Fruit fly (Drosophila melanogaster): ENCODE data around the gene CG42634.

- no peak for TF ChIP-seq gl (tag; optimal IDR thresholded peaks at IDR 0.05)
- no peak for TF ChIP-seq CG14655 (GFP tag; optimal IDR thresholded peaks at IDR 0.05)
- no peak for TF ChIP-seq Snoo (tag; optimal IDR thresholded peaks at IDR 0.05)
- no peak for TF ChIP-seq CG9948 (tag; optimal IDR thresholded peaks at IDR 0.05)
- TF ChIP-seq fd96Ca (GFP tag; IDR thresholded peaks at IDR 0.05) = 0 out of 3 replicates have a peak, but pooled peaks have one; percentile 33
- peak; percentile 45; the same call in 1 of the 2 replicates for TF ChIP-seq CG12605 (GFP tag; IDR thresholded peaks at IDR 0.05)
- no peak for TF ChIP-seq CG34367 (tag; optimal IDR thresholded peaks at IDR 0.05)
- no peak for TF ChIP-seq CG10348 (GFP tag; IDR thresholded peaks at IDR 0.05)
- peak; percentile 32; the same call in 1 of the 2 replicates for TF ChIP-seq Ets98B (GFP tag; IDR thresholded peaks at IDR 0.05)
- no peak; the same call in 1 of the 2 replicates for TF ChIP-seq CG32121 (GFP tag; IDR thresholded peaks at IDR 0.05)
- no peak for TF ChIP-seq CG13204 (GFP tag; optimal IDR thresholded peaks at IDR 0.05)
- no peak for TF ChIP-seq EcR (GFP tag; optimal IDR thresholded peaks at IDR 0.05)
Observed at dm6 chr2L:17963071-17963567, 44.6 kb upstream of the CG42634 start, which contains the start of gene CG5674.
